Fruit fly (Drosophila melanogaster): Measurements from ENCODE around the gene Gyc32E.

DNA sequence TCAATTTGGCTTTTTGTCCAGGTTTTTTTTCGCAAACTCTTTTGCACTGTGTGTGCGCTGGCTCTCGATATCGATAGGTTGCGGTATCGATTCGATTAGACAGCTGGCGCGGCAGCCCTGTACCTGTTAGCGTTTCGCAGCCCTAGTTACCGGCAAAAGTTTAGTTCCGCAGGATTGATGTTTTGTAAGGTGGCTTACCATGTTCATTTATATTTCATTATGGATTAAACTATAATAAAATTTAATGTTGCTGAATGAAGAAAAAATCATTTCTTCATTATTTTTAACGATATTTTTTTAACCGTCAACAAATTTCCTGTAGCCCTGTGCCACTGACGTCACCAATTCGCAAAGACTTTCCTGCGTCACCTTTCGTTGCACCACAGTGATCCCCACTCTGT lies 42.3 kb downstream of the Gyc32E start, which contains the start of gene Reps:
- peak; percentile 96 for TF ChIP-seq CG33017 (tag; optimal IDR thresholded peaks at IDR 0.05)
- peak; percentile 98 for TF ChIP-seq toe (GFP tag; optimal IDR thresholded peaks at IDR 0.05)
- TF ChIP-seq tj (GFP tag; optimal IDR thresholded peaks at IDR 0.05), result peak; percentile 87
- TF ChIP-seq Mnt (GFP tag; optimal IDR thresholded peaks at IDR 0.05), result peak; percentile 93
- TF ChIP-seq kay (GFP tag; ENCODE audit: borderline replicate concordance), result no peak
- peak; percentile 96 for TF ChIP-seq CG11617 (GFP tag; optimal IDR thresholded peaks at IDR 0.05)
- peak; percentile 98 for TF ChIP-seq CG7045 (GFP tag; optimal IDR thresholded peaks at IDR 0.05)

Data from whole organism, adult.